Fruit fly (Drosophila melanogaster) S2 (cell line): ENCODE data around the gene CG13108.

Experiments
- CG8478 ChIP-seq: fragments of >200 bp; optimal IDR thresholded peaks from 2 replicates; lab custom pipeline; 2018
- CTCF ChIP-seq, 2 experiments: fragments of >200 bp; optimal IDR thresholded peaks; 2 replicates each; lab custom pipeline; 2018

- no peak for TF ChIP-seq CTCF (optimal IDR thresholded peaks at IDR 0.05; lab: Kevin White, UChicago)
- TF ChIP-seq CG8478 (lab: Kevin White, UChicago), result no peak
These were observed 13.2 kb upstream of the CG13108 start for dm6 chr2L:9150805-9151204.
